Fruit fly (Drosophila melanogaster): ENCODE results near the gene CG33764.

The CG33764 gene

dm6 chr3L:4254301-4254834, 12.9 kb downstream of the CG33764 start, which contains the start of the genes ago and CG1265 (continued):
- TF ChIP-seq CG12236 (GFP tag; optimal IDR thresholded peaks at IDR 0.05), result no peak
- peak; percentile 31; the same call in 1 of the 2 replicates for TF ChIP-seq sens-2 (GFP tag; IDR thresholded peaks at IDR 0.05)
- no peak for TF ChIP-seq Poxn (GFP tag; IDR thresholded peaks at IDR 0.05)
- 0 out of 3 replicates have a peak, but pooled peaks have one; percentile 32 for TF ChIP-seq Dbx (GFP tag; IDR thresholded peaks at IDR 0.05)
- peak; percentile 37 for TF ChIP-seq CG18599 (GFP tag; optimal IDR thresholded peaks at IDR 0.05)
- TF ChIP-seq CG1792 (GFP tag; optimal IDR thresholded peaks at IDR 0.05), result no peak
- TF ChIP-seq wek (GFP tag; optimal IDR thresholded peaks at IDR 0.05), result no peak
- peak; percentile 57 for TF ChIP-seq CG13424 (tag; optimal IDR thresholded peaks at IDR 0.05)
- no peak for TF ChIP-seq eve (GFP tag; optimal IDR thresholded peaks at IDR 0.05)
- peak; percentile 31 for TF ChIP-seq Oli (tag; optimal IDR thresholded peaks at IDR 0.05)
- TF ChIP-seq jigr1 (GFP tag; IDR thresholded peaks at IDR 0.05), result no peak
- no peak for TF ChIP-seq cato (GFP tag; optimal IDR thresholded peaks at IDR 0.05; ENCODE audit: borderline replicate concordance)
- TF ChIP-seq unpg (GFP tag; optimal IDR thresholded peaks at IDR 0.05), result peak; percentile 7
- TF ChIP-seq zen2 (GFP tag; IDR thresholded peaks at IDR 0.05; ENCODE audit: partially characterized antibody), result no peak
- peak; percentile 46 for TF ChIP-seq CG9797 (GFP tag; optimal IDR thresholded peaks at IDR 0.05)
- TF ChIP-seq seq (GFP tag; IDR thresholded peaks at IDR 0.05), result no peak
- TF ChIP-seq ac (GFP tag; optimal IDR thresholded peaks at IDR 0.05), result no peak
- no peak for TF ChIP-seq pita (GFP tag; optimal IDR thresholded peaks at IDR 0.05)
- no peak for TF ChIP-seq CG11504 (tag; optimal IDR thresholded peaks at IDR 0.05)
- TF ChIP-seq CG10654 (GFP tag; optimal IDR thresholded peaks at IDR 0.05), result peak; percentile 28
- peak; percentile 20; the same call in 1 of the 2 replicates for TF ChIP-seq stc (GFP tag; IDR thresholded peaks at IDR 0.05)
- TF ChIP-seq nom (GFP tag; optimal IDR thresholded peaks at IDR 0.05), result no peak
- TF ChIP-seq CoRest (tag; optimal IDR thresholded peaks at IDR 0.05), result peak; percentile 71
- no peak for TF ChIP-seq tup (GFP tag; optimal IDR thresholded peaks at IDR 0.05)
- TF ChIP-seq oc (tag; optimal IDR thresholded peaks at IDR 0.05), result no peak
- TF ChIP-seq crp (GFP tag; optimal IDR thresholded peaks at IDR 0.05), result no peak
- TF ChIP-seq gem (tag; optimal IDR thresholded peaks at IDR 0.05), result peak; percentile 74
- TF ChIP-seq Meics (GFP tag; optimal IDR thresholded peaks at IDR 0.05), result peak; percentile 55
- TF ChIP-seq CG12769 (tag; optimal IDR thresholded peaks at IDR 0.05), result no peak
- TF ChIP-seq CG4854 (GFP tag; optimal IDR thresholded peaks at IDR 0.05), result no peak
- no peak for TF ChIP-seq CG34376 (GFP tag; optimal IDR thresholded peaks at IDR 0.05)
- peak; percentile 75 for TF ChIP-seq CG4328 (GFP tag; optimal IDR thresholded peaks at IDR 0.05)
- TF ChIP-seq CG31388 (GFP tag; optimal IDR thresholded peaks at IDR 0.05), result no peak
- TF ChIP-seq kay (GFP tag; optimal IDR thresholded peaks at IDR 0.05), result no peak
- no peak for TF ChIP-seq Dad (GFP tag; optimal IDR thresholded peaks at IDR 0.05)
- TF ChIP-seq zen (tag; optimal IDR thresholded peaks at IDR 0.05), result peak; percentile 12
- no peak for TF ChIP-seq Rx (GFP tag; IDR thresholded peaks at IDR 0.05)
- TF ChIP-seq Stat92E (GFP tag; optimal IDR thresholded peaks at IDR 0.05), result no peak
- no peak for TF ChIP-seq CG34224 (GFP tag; IDR thresholded peaks at IDR 0.05; ENCODE audit: partially characterized antibody)
- no peak for TF ChIP-seq CG4820 (GFP tag; optimal IDR thresholded peaks at IDR 0.05)
- no peak for TF ChIP-seq hb (GFP tag; IDR thresholded peaks at IDR 0.05; ENCODE audit: partially characterized antibody)
- peak; percentile 23 for TF ChIP-seq dmrt11E (tag; optimal IDR thresholded peaks at IDR 0.05)
- TF ChIP-seq pzg (GFP tag; optimal IDR thresholded peaks at IDR 0.05), result peak; percentile 14
- TF ChIP-seq zfh2 (GFP tag; optimal IDR thresholded peaks at IDR 0.05), result peak; percentile 8
- peak; percentile 45 for TF ChIP-seq CG33557 (GFP tag; optimal IDR thresholded peaks at IDR 0.05)
- TF ChIP-seq CG9817 (tag; optimal IDR thresholded peaks at IDR 0.05), result peak; percentile 61
- TF ChIP-seq Bteb2 (GFP tag; optimal IDR thresholded peaks at IDR 0.05), result no peak
- TF ChIP-seq sr (GFP tag; IDR thresholded peaks at IDR 0.05), result no peak
- no peak for TF ChIP-seq Lpt (GFP tag; optimal IDR thresholded peaks at IDR 0.05)
